Fruit fly (Drosophila melanogaster): Measurements from ENCODE around the gene Naa60.

Naa60 gene

DNA sequence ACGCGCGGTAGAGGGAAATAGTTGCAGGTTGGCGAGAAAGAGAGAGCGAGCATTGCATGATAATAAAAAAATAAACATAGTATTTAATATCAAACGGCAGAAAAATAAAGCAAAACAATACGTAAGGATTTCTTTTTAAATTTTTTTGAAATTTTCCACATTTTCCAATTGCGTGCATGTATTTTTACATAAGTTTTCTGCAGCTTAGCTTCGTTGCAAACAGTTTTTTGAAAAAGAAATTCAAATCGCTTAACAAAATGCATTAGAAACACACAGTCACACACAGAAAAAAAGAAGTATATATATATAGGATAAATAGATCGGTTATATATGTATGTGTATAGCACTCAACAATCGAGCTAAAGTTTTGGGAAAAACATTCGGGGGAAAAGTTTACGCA lies 38.0 kb upstream of the Naa60 start:
- no peak for TF ChIP-seq CG8119 (GFP tag; IDR thresholded peaks at IDR 0.05)
- no peak for TF ChIP-seq Hr39 (GFP tag; optimal IDR thresholded peaks at IDR 0.05)
- no peak for TF ChIP-seq Ets96B (tag; optimal IDR thresholded peaks at IDR 0.05)
- no peak for TF ChIP-seq Smox (GFP tag; optimal IDR thresholded peaks at IDR 0.05)
- no peak for TF ChIP-seq Sox14 (GFP tag; optimal IDR thresholded peaks at IDR 0.05)
- TF ChIP-seq CG3919 (GFP tag; optimal IDR thresholded peaks at IDR 0.05): no peak
- TF ChIP-seq CG11294 (GFP tag; IDR thresholded peaks at IDR 0.05): no peak
- no peak for TF ChIP-seq OdsH (GFP tag; optimal IDR thresholded peaks at IDR 0.05)
- TF ChIP-seq CG10631 (GFP tag; optimal IDR thresholded peaks at IDR 0.05): no peak
- TF ChIP-seq acj6 (GFP tag; optimal IDR thresholded peaks at IDR 0.05): no peak
- TF ChIP-seq CG15336 (GFP tag; IDR thresholded peaks at IDR 0.05): no peak
- no peak for TF ChIP-seq fd85E (GFP tag; optimal IDR thresholded peaks at IDR 0.05)
- no peak for TF ChIP-seq lz (GFP tag; optimal IDR thresholded peaks at IDR 0.05)
- no peak for TF ChIP-seq Sox15 (GFP tag; optimal IDR thresholded peaks at IDR 0.05)
- no peak for TF ChIP-seq fd59A (GFP tag; optimal IDR thresholded peaks at IDR 0.05)
- no peak for TF ChIP-seq eg (GFP tag; IDR thresholded peaks at IDR 0.05)
- no peak for TF ChIP-seq dsx (GFP tag; optimal IDR thresholded peaks at IDR 0.05; ENCODE audit: poor library complexity, severe bottlenecking)

- TF ChIP-seq eg (GFP tag; IDR thresholded peaks at IDR 0.05) (no peak), fkh (GFP tag; optimal IDR thresholded peaks at IDR 0.05) (peak; percentile 63), CG34406 (GFP tag; optimal IDR thresholded peaks at IDR 0.05) (no peak)
Observed at dm6 chr3L:9689809-9690208, 36.9 kb upstream of the Naa60 start.

dm6 chr3L:9690798-9691475 lies 35.8 kb upstream of the Naa60 start:
- TF ChIP-seq net (GFP tag; optimal IDR thresholded peaks at IDR 0.05): peak; percentile 43
- TF ChIP-seq CG1621 (tag; optimal IDR thresholded peaks at IDR 0.05): no peak
- peak; percentile 58 for TF ChIP-seq CG6276 (GFP tag; optimal IDR thresholded peaks at IDR 0.05)
- TF ChIP-seq svp (GFP tag): no peak
- peak; percentile 52 for TF ChIP-seq Eip78C (GFP tag)
- TF ChIP-seq Sox102F (GFP tag; optimal IDR thresholded peaks at IDR 0.05): no peak
- no peak for TF ChIP-seq CG6854 (GFP tag; optimal IDR thresholded peaks at IDR 0.05)
- peak; percentile 0 for TF ChIP-seq Sox14 (GFP tag; optimal IDR thresholded peaks at IDR 0.05)
- no peak for TF ChIP-seq Smox (GFP tag; optimal IDR thresholded peaks at IDR 0.05)
- TF ChIP-seq Met (GFP tag; optimal IDR thresholded peaks at IDR 0.05): peak; percentile 47
- no peak for TF ChIP-seq CG10669 (GFP tag; optimal IDR thresholded peaks at IDR 0.05)
- TF ChIP-seq CG6792 (GFP tag; optimal IDR thresholded peaks at IDR 0.05): no peak
- peak; percentile 64 for TF ChIP-seq Hr4 (GFP tag; optimal IDR thresholded peaks at IDR 0.05)
- no peak for TF ChIP-seq spab (GFP tag; optimal IDR thresholded peaks at IDR 0.05)
- TF ChIP-seq CG32006 (GFP tag; optimal IDR thresholded peaks at IDR 0.05): no peak
- TF ChIP-seq CG31627 (GFP tag; optimal IDR thresholded peaks at IDR 0.05): peak; percentile 22
- TF ChIP-seq CG11902 (GFP tag; optimal IDR thresholded peaks at IDR 0.05): no peak
- no peak for TF ChIP-seq CG7368 (GFP tag; optimal IDR thresholded peaks at IDR 0.05)
- TF ChIP-seq Blimp-1 (GFP tag; optimal IDR thresholded peaks at IDR 0.05): no peak
- TF ChIP-seq salr (GFP tag; optimal IDR thresholded peaks at IDR 0.05): no peak
- TF ChIP-seq CG34406 (GFP tag; optimal IDR thresholded peaks at IDR 0.05): no peak
- peak; percentile 43 for TF ChIP-seq CG15336 (GFP tag; IDR thresholded peaks at IDR 0.05)
- TF ChIP-seq CG4318 (GFP tag; optimal IDR thresholded peaks at IDR 0.05): no peak
- peak; percentile 12 for TF ChIP-seq lz (GFP tag; optimal IDR thresholded peaks at IDR 0.05)
- no peak for TF ChIP-seq dac (GFP tag; optimal IDR thresholded peaks at IDR 0.05)
- TF ChIP-seq fd59A (GFP tag; optimal IDR thresholded peaks at IDR 0.05): no peak
- no peak for TF ChIP-seq CG16779 (tag; optimal IDR thresholded peaks at IDR 0.05)
- no peak for TF ChIP-seq achi (GFP tag; optimal IDR thresholded peaks at IDR 0.05)
- no peak for TF ChIP-seq vri (GFP tag; optimal IDR thresholded peaks at IDR 0.05)
- TF ChIP-seq CG8632 (GFP tag; optimal IDR thresholded peaks at IDR 0.05): no peak
- no peak for TF ChIP-seq CG6163 (GFP tag; IDR thresholded peaks at IDR 0.05)
- TF ChIP-seq Sox15 (GFP tag; optimal IDR thresholded peaks at IDR 0.05): no peak
- TF ChIP-seq Ets96B (tag; optimal IDR thresholded peaks at IDR 0.05): no peak
- TF ChIP-seq Eip75B (GFP tag; optimal IDR thresholded peaks at IDR 0.05): no peak
- no peak for TF ChIP-seq CG6808 (GFP tag; optimal IDR thresholded peaks at IDR 0.05)
- TF ChIP-seq eg (GFP tag; IDR thresholded peaks at IDR 0.05): 0 out of 3 replicates have a peak, but pooled peaks have one; percentile 44
- TF ChIP-seq CG3919 (GFP tag; optimal IDR thresholded peaks at IDR 0.05): no peak
- TF ChIP-seq fkh (GFP tag; optimal IDR thresholded peaks at IDR 0.05): no peak
- no peak for TF ChIP-seq CG3032 (tag; optimal IDR thresholded peaks at IDR 0.05)

Measured in whole organism, prepupa.